Fruit fly (Drosophila melanogaster): ENCODE data around the gene Trissin.

The Trissin gene

dm6 chr3R:15480068-15480467 is 5.1 kb downstream of the Trissin start:
- no peak for TF ChIP-seq Ets65A (GFP tag)
- no peak for TF ChIP-seq Hmx (GFP tag; optimal IDR thresholded peaks at IDR 0.05)

dm6 chr3R:15475973-15476692 is 9.1 kb downstream of the Trissin start, which contains the start of gene AdamTS-A:
AdamTS-A (minus strand) TSS chr3R:15476193.
- TF ChIP-seq pb (GFP tag; optimal IDR thresholded peaks at IDR 0.05): no peak
- no peak for TF ChIP-seq Kr (GFP tag; optimal IDR thresholded peaks at IDR 0.05)
- no peak for TF ChIP-seq CG11093 (GFP tag; IDR thresholded peaks at IDR 0.05)
- TF ChIP-seq sens (GFP tag): peak; percentile 47
- no peak for TF ChIP-seq CG7786 (GFP tag; optimal IDR thresholded peaks at IDR 0.05)
- TF ChIP-seq CG34224 (GFP tag; IDR thresholded peaks at IDR 0.05; ENCODE audit: partially characterized antibody): 0 out of 3 replicates have a peak, but pooled peaks have one; percentile 31
- TF ChIP-seq Deaf1 (tag; optimal IDR thresholded peaks at IDR 0.05): peak; percentile 77
- TF ChIP-seq CG8290 (GFP tag; optimal IDR thresholded peaks at IDR 0.05): no peak
- TF ChIP-seq CG8290 (tag; optimal IDR thresholded peaks at IDR 0.05): peak in 1 of 2 experiments; percentile 71
- TF ChIP-seq D19B (GFP tag; optimal IDR thresholded peaks at IDR 0.05): no peak
- peak; percentile 0 for TF ChIP-seq lbe (GFP tag; optimal IDR thresholded peaks at IDR 0.05)
- no peak for TF ChIP-seq Dbx (GFP tag; IDR thresholded peaks at IDR 0.05)
- 0 out of 2 replicates have a peak, but pooled peaks have one; percentile 4 for TF ChIP-seq sens-2 (GFP tag; IDR thresholded peaks at IDR 0.05)
- no peak for TF ChIP-seq CG18262 (tag; optimal IDR thresholded peaks at IDR 0.05)
- TF ChIP-seq CG16863 (GFP tag; optimal IDR thresholded peaks at IDR 0.05): no peak
- TF ChIP-seq stc (GFP tag; IDR thresholded peaks at IDR 0.05): no peak
- TF ChIP-seq unpg (GFP tag; optimal IDR thresholded peaks at IDR 0.05): no peak
- no peak for TF ChIP-seq CG17912 (GFP tag; optimal IDR thresholded peaks at IDR 0.05)
- no peak for TF ChIP-seq TFAM (GFP tag; optimal IDR thresholded peaks at IDR 0.05)
- no peak for TF ChIP-seq sim (GFP tag; IDR thresholded peaks at IDR 0.05)
- no peak for TF ChIP-seq CG8765 (GFP tag; IDR thresholded peaks at IDR 0.05)
- TF ChIP-seq CG12769 (tag; optimal IDR thresholded peaks at IDR 0.05): peak; percentile 43
- TF ChIP-seq dm (GFP tag; optimal IDR thresholded peaks at IDR 0.05): no peak
- peak; percentile 83 for TF ChIP-seq pfk (GFP tag; optimal IDR thresholded peaks at IDR 0.05)
- no peak for TF ChIP-seq Ada2b (GFP tag; IDR thresholded peaks at IDR 0.05)
- peak; percentile 90; the same call in 2 of the 4 replicates for TF ChIP-seq chinmo (GFP tag; IDR thresholded peaks at IDR 0.05; ENCODE audit: partially characterized antibody)
- no peak for TF ChIP-seq hkb (optimal IDR thresholded peaks at IDR 0.05)
- TF ChIP-seq hkb (GFP tag; IDR thresholded peaks at IDR 0.05): no peak
- no peak for TF ChIP-seq Blimp-1 (GFP tag; optimal IDR thresholded peaks at IDR 0.05)
- TF ChIP-seq HLH54F (GFP tag; optimal IDR thresholded peaks at IDR 0.05): no peak
- no peak for TF ChIP-seq CG13894 (tag; optimal IDR thresholded peaks at IDR 0.05)
- TF ChIP-seq pum (GFP tag; optimal IDR thresholded peaks at IDR 0.05): no peak
- no peak for TF ChIP-seq sna (GFP tag; IDR thresholded peaks at IDR 0.05; ENCODE audit: partially characterized antibody)
- TF ChIP-seq rib (GFP tag; IDR thresholded peaks at IDR 0.05): peak; percentile 31; the same call in 1 of the 2 replicates
- peak; percentile 0 for TF ChIP-seq cwo (GFP tag; optimal IDR thresholded peaks at IDR 0.05)
- TF ChIP-seq Abd-B (GFP tag; optimal IDR thresholded peaks at IDR 0.05): no peak
- no peak for TF ChIP-seq sqz (GFP tag; optimal IDR thresholded peaks at IDR 0.05)
- TF ChIP-seq Hr39 (optimal IDR thresholded peaks at IDR 0.05): no peak
- no peak for TF ChIP-seq ranshi (GFP tag; IDR thresholded peaks at IDR 0.05)
- no peak for TF ChIP-seq CG6272 (GFP tag; IDR thresholded peaks at IDR 0.05)
- no peak for TF ChIP-seq CG1602 (GFP tag; optimal IDR thresholded peaks at IDR 0.05)
- TF ChIP-seq CG15479 (GFP tag; optimal IDR thresholded peaks at IDR 0.05): peak; percentile 75
- TF ChIP-seq Jarid2 (GFP tag; optimal IDR thresholded peaks at IDR 0.05): peak; percentile 80
- TF ChIP-seq CG17802 (tag; optimal IDR thresholded peaks at IDR 0.05): no peak
- no peak for TF ChIP-seq caup (GFP tag; optimal IDR thresholded peaks at IDR 0.05; ENCODE audit: severe bottlenecking)
- no peak for TF ChIP-seq CG6175 (GFP tag; IDR thresholded peaks at IDR 0.05)
- TF ChIP-seq vvl (GFP tag; IDR thresholded peaks at IDR 0.05): peak; percentile 29; the same call in 1 of the 2 replicates
